Fruit fly (Drosophila melanogaster) whole organism, embryonic: ENCODE measurements around the gene CG32568.
A peak's percentile ranks its signal among the peaks of the same experiment; 100 is the strongest.

Experiments
- ATbp ChIP-seq: fragments of 200-800 bp; sonication (Bioruptor generic); optimal IDR thresholded peaks from 2 replicates; lab custom pipeline; 2017; ENCODE audit warnings: missing biosample characterization, mild to moderate bottlenecking, missing genetic modification characterization, missing genetic modification reagents
- BtbVII ChIP-seq: fragments of 200-800 bp; sonication (Bioruptor generic); optimal IDR thresholded peaks from 3 replicates; lab custom pipeline; 2017; ENCODE audit warnings: missing biosample characterization, mild to moderate bottlenecking, missing genetic modification characterization
- CG10147 ChIP-seq: fragments of 200-800 bp; sonication (Bioruptor generic); optimal IDR thresholded peaks from 2 replicates; lab custom pipeline; 2019; ENCODE audit warnings: missing biosample characterization, mild to moderate bottlenecking, missing genetic modification characterization, moderate library complexity
- CG10267 ChIP-seq: fragments of 200-800 bp; sonication (Bioruptor generic); optimal IDR thresholded peaks from 2 replicates; lab custom pipeline; 2018; ENCODE audit warnings: missing biosample characterization, mild to moderate bottlenecking, missing genetic modification characterization, moderate library complexity
- CG10565 ChIP-seq: fragments of 200-800 bp; sonication (Bioruptor generic); optimal IDR thresholded peaks from 3 replicates; lab custom pipeline; 2016; ENCODE audit warnings: missing biosample characterization, mild to moderate bottlenecking, missing genetic modification characterization
- CG11247 ChIP-seq: fragments of 200-800 bp; sonication (Bioruptor generic); IDR thresholded peaks from 2 replicates; pipeline ENCODE4 v1.3.6; 2022; ENCODE audit warnings: missing biosample characterization, missing genetic modification characterization
- CG11504 ChIP-seq: fragments of 200-800 bp; sonication (Bioruptor generic); optimal IDR thresholded peaks from 3 replicates; lab custom pipeline; 2019; ENCODE audit warnings: missing biosample characterization, mild to moderate bottlenecking, missing genetic modification characterization, moderate library complexity
- CG12104 ChIP-seq: fragments of 200-800 bp; sonication (Bioruptor generic); optimal IDR thresholded peaks from 3 replicates; lab custom pipeline; 2016; ENCODE audit warnings: missing biosample characterization, missing genetic modification characterization
- CG12659 ChIP-seq: fragments of 200-800 bp; sonication (Bioruptor generic); optimal IDR thresholded peaks from 3 replicates; lab custom pipeline; 2017; ENCODE audit warnings: mild to moderate bottlenecking, missing biosample characterization, missing genetic modification reagents, missing genetic modification characterization
- CG12769 ChIP-seq: fragments of 200-800 bp; sonication (Bioruptor generic); optimal IDR thresholded peaks from 2 replicates; lab custom pipeline; 2019; ENCODE audit warnings: missing biosample characterization, mild to moderate bottlenecking, missing genetic modification characterization, moderate library complexity
- CG13123 ChIP-seq: fragments of 200-800 bp; sonication (Bioruptor generic); optimal IDR thresholded peaks from 2 replicates; lab custom pipeline; 2016; ENCODE audit warnings: missing biosample characterization, missing genetic modification characterization
- CG13894 ChIP-seq: fragments of 200-800 bp; sonication (Bioruptor generic); optimal IDR thresholded peaks from 3 replicates; lab custom pipeline; 2018; ENCODE audit warnings: missing biosample characterization, mild to moderate bottlenecking, missing genetic modification characterization, moderate library complexity
- CG17612 ChIP-seq: fragments of 200-800 bp; sonication (Bioruptor generic); IDR thresholded peaks from 2 replicates; pipeline ENCODE4 v1.3.6; 2022; ENCODE audit warnings: missing biosample characterization, missing genetic modification characterization
- CG18599 ChIP-seq: fragments of 200-800 bp; sonication (Bioruptor generic); optimal IDR thresholded peaks from 3 replicates; lab custom pipeline; 2017; ENCODE audit warnings: missing biosample characterization, missing genetic modification characterization, mild to moderate bottlenecking, moderate library complexity, missing genetic modification reagents
- CG32772 ChIP-seq: fragments of 200-800 bp; sonication (Bioruptor generic); IDR thresholded peaks from 2 replicates; pipeline ENCODE4 v1.3.6; 2022; ENCODE audit warnings: missing biosample characterization, missing genetic modification characterization
- CG34224 ChIP-seq: fragments of 200-800 bp; sonication (Bioruptor generic); IDR thresholded peaks from 3 replicates; pipeline ENCODE4 v1.3.6; 2022; ENCODE audit warnings: missing biosample characterization, missing genetic modification characterization; ENCODE audit not compliant: partially characterized antibody
- CG4854 ChIP-seq: fragments of 200-800 bp; sonication (Bioruptor generic); optimal IDR thresholded peaks from 2 replicates; lab custom pipeline; 2016; ENCODE audit warnings: missing biosample characterization, missing genetic modification characterization, inconsistent platforms
- CG7963 ChIP-seq: fragments of 200-800 bp; sonication (Bioruptor generic); IDR thresholded peaks from 3 replicates; pipeline ENCODE4 v1.3.6; 2022; ENCODE audit warnings: missing biosample characterization, missing genetic modification characterization; ENCODE audit not compliant: partially characterized antibody
- CG8765 ChIP-seq: fragments of 200-800 bp; sonication (Bioruptor generic); IDR thresholded peaks from 2 replicates; pipeline ENCODE4 v1.3.6; 2022; ENCODE audit warnings: missing biosample characterization, missing genetic modification characterization
- CG9932 ChIP-seq: fragments of 200-800 bp; sonication (Bioruptor generic); IDR thresholded peaks from 2 replicates; pipeline ENCODE4 v1.3.6; 2022; ENCODE audit warnings: missing biosample characterization, missing genetic modification characterization
- D19B ChIP-seq: fragments of 200-800 bp; sonication (Bioruptor generic); optimal IDR thresholded peaks from 2 replicates; lab custom pipeline; 2017; ENCODE audit warnings: missing biosample characterization, mild to moderate bottlenecking, missing genetic modification characterization
- Dip3 ChIP-seq: fragments of 200-800 bp; sonication (Bioruptor generic); optimal IDR thresholded peaks from 3 replicates; lab custom pipeline; 2016; ENCODE audit warnings: missing biosample characterization, missing genetic modification characterization
- Doc2 ChIP-seq: fragments of 200-800 bp; sonication (Bioruptor generic); IDR thresholded peaks from 2 replicates; pipeline ENCODE4 v1.3.6; 2022; ENCODE audit warnings: missing biosample characterization, missing genetic modification characterization
- Dp ChIP-seq: fragments of 200-800 bp; sonication (Bioruptor generic); optimal IDR thresholded peaks from 2 replicates; lab custom pipeline; 2018; ENCODE audit warnings: missing biosample characterization, mild to moderate bottlenecking, missing genetic modification characterization, moderate library complexity
- Fer3 ChIP-seq: fragments of 200-800 bp; sonication (Bioruptor generic); optimal IDR thresholded peaks from 2 replicates; lab custom pipeline; 2018; ENCODE audit warnings: missing biosample characterization, mild to moderate bottlenecking, missing genetic modification characterization, moderate library complexity
- Jarid2 ChIP-seq: fragments of 200-800 bp; sonication (Bioruptor generic); optimal IDR thresholded peaks from 3 replicates; lab custom pipeline; 2017; ENCODE audit warnings: mild to moderate bottlenecking, missing biosample characterization, missing genetic modification reagents, missing genetic modification characterization
- NFAT ChIP-seq: fragments of 200-800 bp; sonication (Bioruptor generic); IDR thresholded peaks from 2 replicates; pipeline ENCODE4 v1.3.6; 2022; ENCODE audit warnings: missing biosample characterization, missing genetic modification characterization
- NK7.1 ChIP-seq: fragments of 200-800 bp; sonication (Bioruptor generic); optimal IDR thresholded peaks from 3 replicates; lab custom pipeline; 2016; ENCODE audit warnings: missing biosample characterization, missing genetic modification characterization
- Nf-YC ChIP-seq: fragments of 200-800 bp; optimal IDR thresholded peaks from 3 replicates; lab custom pipeline; 2019; ENCODE audit warnings: missing biosample characterization, mild to moderate bottlenecking, missing genetic modification characterization, moderate library complexity
- Pdp1 ChIP-seq, 2 experiments: fragments of 200-800 bp; sonication (Bioruptor generic); optimal IDR thresholded peaks; 3 replicates each; lab custom pipeline; 2016; ENCODE audit warnings: missing biosample characterization in 2 of 2, missing genetic modification characterization in 2 of 2, mild to moderate bottlenecking in 1 of 2, moderate library complexity in 1 of 2
- Spps ChIP-seq: fragments of 200-800 bp; sonication (Bioruptor generic); optimal IDR thresholded peaks from 2 replicates; lab custom pipeline; 2018; ENCODE audit warnings: missing biosample characterization, mild to moderate bottlenecking, missing genetic modification characterization
- abd-A ChIP-seq: fragments of 200-800 bp; sonication (Bioruptor generic); optimal IDR thresholded peaks from 3 replicates; lab custom pipeline; 2019; ENCODE audit warnings: missing biosample characterization, mild to moderate bottlenecking, missing genetic modification characterization, moderate library complexity
- bab2 ChIP-seq: fragments of 200-800 bp; sonication (Bioruptor generic); optimal IDR thresholded peaks from 2 replicates; lab custom pipeline; 2016; ENCODE audit warnings: missing biosample characterization, missing genetic modification characterization
- br ChIP-seq: fragments of >200 bp; optimal IDR thresholded peaks from 2 replicates; lab custom pipeline; 2017
- cad ChIP-seq: fragments of >200 bp; optimal IDR thresholded peaks from 2 replicates; lab custom pipeline; 2017; ENCODE audit warnings: missing biosample characterization, missing genetic modification characterization
- eyg ChIP-seq: fragments of 200-800 bp; sonication (Bioruptor generic); optimal IDR thresholded peaks from 3 replicates; lab custom pipeline; 2016; ENCODE audit warnings: missing biosample characterization, missing genetic modification characterization
- ftz-f1 ChIP-seq: fragments of 200-800 bp; sonication (Bioruptor generic); optimal IDR thresholded peaks from 2 replicates; lab custom pipeline; 2016; ENCODE audit warnings: missing biosample characterization, missing genetic modification characterization
- gce ChIP-seq: fragments of 200-800 bp; sonication (Bioruptor generic); IDR thresholded peaks from 3 replicates; pipeline ENCODE4 v1.3.6; 2022; ENCODE audit warnings: missing biosample characterization, missing genetic modification characterization
- gcm2 ChIP-seq: fragments of 200-800 bp; sonication (Bioruptor generic); optimal IDR thresholded peaks from 2 replicates; lab custom pipeline; 2016; ENCODE audit warnings: missing biosample characterization, missing genetic modification characterization
- insv ChIP-seq, 2 experiments: fragments of 200-800 bp; sonication (Bioruptor generic); optimal IDR thresholded peaks; 3 replicates each; lab custom pipeline; 2016 to 2018; ENCODE audit warnings: missing biosample characterization in 2 of 2, missing genetic modification characterization in 2 of 2
- kay ChIP-seq: fragments of 200-800 bp; sonication (Bioruptor generic); optimal IDR thresholded peaks from 2 replicates; lab custom pipeline; 2016; ENCODE audit warnings: missing biosample characterization, missing genetic modification characterization
- lilli ChIP-seq: fragments of 200-800 bp; sonication (Bioruptor generic); optimal IDR thresholded peaks from 3 replicates; lab custom pipeline; 2016; ENCODE audit warnings: missing biosample characterization, missing genetic modification characterization
- maf-S ChIP-seq: fragments of 200-800 bp; sonication (Bioruptor generic); optimal IDR thresholded peaks from 2 replicates; lab custom pipeline; 2016; ENCODE audit warnings: missing biosample characterization, missing genetic modification characterization
- mam ChIP-seq: fragments of 200-800 bp; sonication (Bioruptor generic); optimal IDR thresholded peaks from 3 replicates; lab custom pipeline; 2016; ENCODE audit warnings: missing biosample characterization, missing genetic modification characterization
- nerfin-2 ChIP-seq: fragments of 200-800 bp; sonication (Bioruptor generic); IDR thresholded peaks from 2 replicates; pipeline ENCODE4 v1.3.6; 2022; ENCODE audit warnings: missing biosample characterization, missing genetic modification characterization; ENCODE audit not compliant: partially characterized antibody
- org-1 ChIP-seq: fragments of 200-800 bp; sonication (Bioruptor generic); optimal IDR thresholded peaks from 2 replicates; lab custom pipeline; 2017; ENCODE audit warnings: missing biosample characterization, missing genetic modification characterization
- pzg ChIP-seq: fragments of 200-800 bp; sonication (Bioruptor generic); optimal IDR thresholded peaks from 3 replicates; lab custom pipeline; 2018; ENCODE audit warnings: missing biosample characterization, mild to moderate bottlenecking, missing genetic modification characterization, moderate library complexity
- scrt ChIP-seq: fragments of 200-800 bp; sonication (Bioruptor generic); optimal IDR thresholded peaks from 2 replicates; lab custom pipeline; 2018; ENCODE audit warnings: missing biosample characterization, mild to moderate bottlenecking, missing genetic modification characterization, moderate library complexity
- sd ChIP-seq: fragments of 200-800 bp; sonication (Bioruptor generic); optimal IDR thresholded peaks from 3 replicates; lab custom pipeline; 2018; ENCODE audit warnings: missing biosample characterization, mild to moderate bottlenecking, missing genetic modification characterization, moderate library complexity
- slp2 ChIP-seq: fragments of 200-800 bp; sonication (Bioruptor generic); optimal IDR thresholded peaks from 2 replicates; lab custom pipeline; 2016; ENCODE audit warnings: missing biosample characterization, missing genetic modification characterization
- sqz ChIP-seq: fragments of 200-800 bp; sonication (Bioruptor generic); optimal IDR thresholded peaks from 3 replicates; lab custom pipeline; 2018; ENCODE audit warnings: missing biosample characterization, mild to moderate bottlenecking, missing genetic modification characterization
- z ChIP-seq: fragments of 200-800 bp; sonication (Bioruptor generic); IDR thresholded peaks from 3 replicates; pipeline ENCODE4 v1.3.6; 2022; ENCODE audit warnings: missing biosample characterization, missing genetic modification characterization

CG32568 gene

dm6 chrX:16780244-16780643 lies 39.5 kb downstream of the CG32568 start:
- TF ChIP-seq pzg (GFP tag; lab: Kevin White, UChicago) (no peak), CG13123 (no peak), bab2 (GFP tag; lab: Kevin White, UChicago) (no peak), CG4854 (no peak), Spps (no peak), CG12659 (GFP tag; lab: Kevin White, UChicago) (no peak), CG12769 (tag; lab: Kevin White, UChicago) (peak; percentile 42), z (GFP tag; lab: Robert Waterston, UW) (peak; percentile 76; the same call in 2 of the 3 replicates), Pdp1 (GFP tag; optimal IDR thresholded peaks at IDR 0.05; lab: Kevin White, UChicago) (peak in 1 of 2 experiments; percentile 83), CG12104 (no peak), CG11247 (GFP tag; lab: Robert Waterston, UW) (no peak), eyg (GFP tag; lab: Kevin White, UChicago) (no peak), CG13894 (tag; lab: Kevin White, UChicago) (peak; percentile 49), Jarid2 (GFP tag; lab: Kevin White, UChicago) (no peak), ftz-f1 (GFP tag; lab: Kevin White, UChicago) (peak; percentile 97), CG11504 (tag; lab: Kevin White, UChicago) (no peak), CG10565 (GFP tag; lab: Kevin White, UChicago) (no peak), Fer3 (tag; lab: Kevin White, UChicago) (no peak), gcm2 (GFP tag; lab: Kevin White, UChicago) (no peak), NK7.1 (GFP tag; lab: Kevin White, UChicago) (no peak), Dp (GFP tag; lab: Kevin White, UChicago) (no peak), abd-A (tag; lab: Kevin White, UChicago) (peak; percentile 53), mam (GFP tag; lab: Kevin White, UChicago) (no peak), gce (GFP tag; lab: Robert Waterston, UW) (no peak), Nf-YC (tag; lab: Kevin White, UChicago) (no peak), CG32772 (GFP tag; lab: Robert Waterston, UW) (no peak), CG10147 (GFP tag; lab: Kevin White, UChicago) (no peak), CG17612 (GFP tag; lab: Robert Waterston, UW) (no peak), org-1 (no peak), br (lab: Kevin White, UChicago) (no peak), D19B (GFP tag; lab: Kevin White, UChicago) (peak; percentile 32), CG18599 (GFP tag; lab: Kevin White, UChicago) (no peak), cad (GFP tag; lab: Kevin White, UChicago) (no peak), sqz (GFP tag; lab: Kevin White, UChicago) (peak; percentile 73), lilli (GFP tag; lab: Kevin White, UChicago) (no peak), CG9932 (no peak; the same call in 1 of the 2 replicates), kay (GFP tag; lab: Kevin White, UChicago) (no peak), CG8765 (GFP tag; lab: Robert Waterston, UW) (no peak), CG10267 (tag; lab: Kevin White, UChicago) (no peak), Doc2 (GFP tag; lab: Robert Waterston, UW) (no peak), slp2 (GFP tag; lab: Kevin White, UChicago) (no peak), maf-S (GFP tag; lab: Kevin White, UChicago) (no peak), ATbp (GFP tag; lab: Kevin White, UChicago) (no peak), nerfin-2 (GFP tag; lab: Robert Waterston, UW) (no peak), scrt (GFP tag; lab: Kevin White, UChicago) (no peak), insv (GFP tag; optimal IDR thresholded peaks at IDR 0.05; lab: Kevin White, UChicago) (no peak), BtbVII (GFP tag; lab: Kevin White, UChicago) (no peak), sd (tag; lab: Kevin White, UChicago) (peak; percentile 75), CG34224 (GFP tag; lab: Robert Waterston, UW) (no peak), Dip3 (no peak), CG7963 (GFP tag; lab: Robert Waterston, UW) (no peak), NFAT (GFP tag; lab: Robert Waterston, UW) (no peak)
